Fruit fly (Drosophila melanogaster) whole organism, embryonic: ENCODE results near the gene Osi18.

Experiments used
- CG11247 ChIP-seq: fragments of 200-800 bp; sonication (Bioruptor generic); IDR thresholded peaks from 2 replicates; pipeline ENCODE4 v1.3.6; 2022; ENCODE audit warnings: missing biosample characterization, missing genetic modification characterization
- CG11456 ChIP-seq: fragments of 200-800 bp; sonication (Bioruptor generic); IDR thresholded peaks from 3 replicates; pipeline ENCODE4 v1.3.6; 2022; ENCODE audit warnings: missing biosample characterization, missing genetic modification characterization
- CG12104 ChIP-seq: fragments of 200-800 bp; sonication (Bioruptor generic); optimal IDR thresholded peaks from 3 replicates; lab custom pipeline; 2016; ENCODE audit warnings: missing biosample characterization, missing genetic modification characterization
- CG1233 ChIP-seq: fragments of 200-800 bp; sonication (Bioruptor generic); optimal IDR thresholded peaks from 4 replicates; lab custom pipeline; 2018; ENCODE audit warnings: missing biosample characterization, mild to moderate bottlenecking, missing genetic modification characterization
- CG12391 ChIP-seq: fragments of 200-800 bp; sonication (Bioruptor generic); optimal IDR thresholded peaks from 3 replicates; lab custom pipeline; 2018; ENCODE audit warnings: missing biosample characterization, mild to moderate bottlenecking, missing genetic modification characterization, moderate library complexity
- CG13287 ChIP-seq: fragments of 200-800 bp; sonication (Bioruptor generic); IDR thresholded peaks from 2 replicates; pipeline ENCODE4 v1.3.6; 2022; ENCODE audit warnings: missing biosample characterization, missing genetic modification characterization; ENCODE audit not compliant: partially characterized antibody
- CG13296 ChIP-seq: fragments of 200-800 bp; sonication (Bioruptor generic); optimal IDR thresholded peaks from 3 replicates; lab custom pipeline; 2018; ENCODE audit warnings: missing biosample characterization, mild to moderate bottlenecking, missing genetic modification characterization
- CG13894 ChIP-seq: fragments of 200-800 bp; sonication (Bioruptor generic); optimal IDR thresholded peaks from 3 replicates; lab custom pipeline; 2018; ENCODE audit warnings: missing biosample characterization, mild to moderate bottlenecking, missing genetic modification characterization, moderate library complexity
- CG15514 ChIP-seq: fragments of 200-800 bp; sonication (Bioruptor generic); optimal IDR thresholded peaks from 3 replicates; lab custom pipeline; 2017; ENCODE audit warnings: missing biosample characterization, missing genetic modification characterization, mild to moderate bottlenecking, moderate library complexity, missing genetic modification reagents
- CG1647 ChIP-seq: fragments of 200-800 bp; sonication (Bioruptor generic); optimal IDR thresholded peaks from 3 replicates; lab custom pipeline; 2016; ENCODE audit warnings: missing biosample characterization, missing genetic modification characterization
- CG17359 ChIP-seq: fragments of 200-800 bp; sonication (Bioruptor generic); optimal IDR thresholded peaks from 3 replicates; lab custom pipeline; 2018; ENCODE audit warnings: missing biosample characterization, mild to moderate bottlenecking, missing genetic modification characterization, moderate library complexity
- CG18599 ChIP-seq: fragments of 200-800 bp; sonication (Bioruptor generic); optimal IDR thresholded peaks from 3 replicates; lab custom pipeline; 2017; ENCODE audit warnings: missing biosample characterization, missing genetic modification characterization, mild to moderate bottlenecking, moderate library complexity, missing genetic modification reagents
- CG18619 ChIP-seq: fragments of 200-800 bp; sonication (Bioruptor generic); optimal IDR thresholded peaks from 3 replicates; lab custom pipeline; 2017; ENCODE audit warnings: missing biosample characterization, mild to moderate bottlenecking, missing genetic modification characterization
- CG30020 ChIP-seq: fragments of 200-800 bp; optimal IDR thresholded peaks from 2 replicates; lab custom pipeline; 2019; ENCODE audit warnings: missing biosample characterization, mild to moderate bottlenecking, missing genetic modification characterization, moderate library complexity
- CG32532 ChIP-seq: fragments of 200-800 bp; sonication (Bioruptor generic); IDR thresholded peaks from 2 replicates; pipeline ENCODE4 v1.3.6; 2022; ENCODE audit warnings: missing biosample characterization, missing genetic modification characterization
- CG42726 ChIP-seq: fragments of 200-800 bp; sonication (Bioruptor generic); IDR thresholded peaks from 2 replicates; pipeline ENCODE4 v1.3.6; 2022; ENCODE audit warnings: missing biosample characterization, missing genetic modification characterization; ENCODE audit not compliant: partially characterized antibody
- CG4854 ChIP-seq: fragments of 200-800 bp; sonication (Bioruptor generic); optimal IDR thresholded peaks from 2 replicates; lab custom pipeline; 2016; ENCODE audit warnings: missing biosample characterization, missing genetic modification characterization, inconsistent platforms
- CG6254 ChIP-seq: fragments of 200-800 bp; sonication (Bioruptor generic); optimal IDR thresholded peaks from 3 replicates; lab custom pipeline; 2017; ENCODE audit warnings: mild to moderate bottlenecking, missing biosample characterization, missing genetic modification reagents, missing genetic modification characterization
- CG9437 ChIP-seq: fragments of 200-800 bp; sonication (Bioruptor generic); optimal IDR thresholded peaks from 2 replicates; lab custom pipeline; 2018; ENCODE audit warnings: missing biosample characterization, mild to moderate bottlenecking, missing genetic modification characterization
- Dref ChIP-seq: fragments of 200-800 bp; sonication (Bioruptor generic); IDR thresholded peaks from 2 replicates; pipeline ENCODE4 v1.3.6; 2022; ENCODE audit warnings: missing biosample characterization, missing genetic modification characterization
- Fer2 ChIP-seq: fragments of 200-800 bp; sonication (Bioruptor generic); optimal IDR thresholded peaks from 2 replicates; lab custom pipeline; 2018; ENCODE audit warnings: missing biosample characterization, mild to moderate bottlenecking, missing genetic modification characterization, moderate library complexity
- Fer3 ChIP-seq: fragments of 200-800 bp; sonication (Bioruptor generic); optimal IDR thresholded peaks from 2 replicates; lab custom pipeline; 2018; ENCODE audit warnings: missing biosample characterization, mild to moderate bottlenecking, missing genetic modification characterization, moderate library complexity
- H15 ChIP-seq: fragments of 200-800 bp; sonication (Bioruptor generic); IDR thresholded peaks from 3 replicates; pipeline ENCODE4 v1.3.6; 2022; ENCODE audit warnings: missing biosample characterization, missing genetic modification characterization
- NC2β ChIP-seq: fragments of 200-800 bp; sonication (Bioruptor generic); optimal IDR thresholded peaks from 2 replicates; lab custom pipeline; 2016; ENCODE audit warnings: missing biosample characterization, missing genetic modification characterization
- PHDP ChIP-seq: fragments of 200-800 bp; sonication (Bioruptor generic); optimal IDR thresholded peaks from 3 replicates; lab custom pipeline; 2018; ENCODE audit warnings: missing biosample characterization, mild to moderate bottlenecking, missing genetic modification characterization, moderate library complexity
- Xrp1 ChIP-seq: fragments of 200-800 bp; sonication (Bioruptor generic); IDR thresholded peaks from 2 replicates; pipeline ENCODE4 v1.3.6; 2022; ENCODE audit warnings: missing biosample characterization, missing genetic modification characterization
- dmrt11E ChIP-seq: fragments of 200-800 bp; sonication (Bioruptor generic); optimal IDR thresholded peaks from 3 replicates; lab custom pipeline; 2018; ENCODE audit warnings: missing biosample characterization, mild to moderate bottlenecking, missing genetic modification characterization, moderate library complexity
- esg ChIP-seq: fragments of 200-800 bp; sonication (Bioruptor generic); conservative IDR thresholded peaks from 2 replicates; pipeline ENCODE4 v1.3.6; 2022; ENCODE audit warnings: missing biosample characterization, missing genetic modification characterization
- grn ChIP-seq: fragments of 200-800 bp; sonication (Bioruptor generic); optimal IDR thresholded peaks from 3 replicates; lab custom pipeline; 2017; ENCODE audit warnings: missing biosample characterization, missing genetic modification characterization
- ham ChIP-seq: fragments of 200-800 bp; sonication (Bioruptor generic); IDR thresholded peaks from 2 replicates; pipeline ENCODE4 v1.3.6; 2022; ENCODE audit warnings: missing biosample characterization, missing genetic modification characterization
- hb ChIP-seq: fragments of 200-800 bp; sonication (Bioruptor generic); IDR thresholded peaks from 3 replicates; pipeline ENCODE4 v1.3.6; 2022; ENCODE audit warnings: missing biosample characterization, missing genetic modification characterization; ENCODE audit not compliant: partially characterized antibody
- hth ChIP-seq: fragments of >200 bp; optimal IDR thresholded peaks from 2 replicates; lab custom pipeline; 2017; ENCODE audit warnings: inconsistent platforms
- jumu ChIP-seq: fragments of 200-800 bp; sonication (Bioruptor generic); optimal IDR thresholded peaks from 3 replicates; lab custom pipeline; 2016; ENCODE audit warnings: missing biosample characterization, missing genetic modification characterization
- lab ChIP-seq: fragments of 200-800 bp; sonication (Bioruptor generic); optimal IDR thresholded peaks from 3 replicates; lab custom pipeline; 2017; ENCODE audit warnings: missing biosample characterization, missing genetic modification characterization, mild to moderate bottlenecking, moderate library complexity, missing genetic modification reagents
- lilli ChIP-seq: fragments of 200-800 bp; sonication (Bioruptor generic); optimal IDR thresholded peaks from 3 replicates; lab custom pipeline; 2016; ENCODE audit warnings: missing biosample characterization, missing genetic modification characterization
- lov ChIP-seq, 2 experiments: fragments of 200-800 bp in 1 of 2; fragments of >200 bp in 1 of 2; sonication (Bioruptor generic) in 1 of 2; IDR thresholded peaks in 1 of 2; optimal IDR thresholded peaks in 1 of 2; 2 replicates in 1 of 2; 3 replicates in 1 of 2; pipeline versions ENCODE4 v1.3.6 to Lab custom; 2017 to 2022; ENCODE audit warnings: missing biosample characterization in 1 of 2, missing genetic modification characterization in 1 of 2
- nmo ChIP-seq: fragments of 200-800 bp; sonication (Bioruptor generic); optimal IDR thresholded peaks from 2 replicates; lab custom pipeline; 2018; ENCODE audit warnings: missing biosample characterization, mild to moderate bottlenecking, missing genetic modification characterization, moderate library complexity
- pan ChIP-seq, 4 experiments: fragments of >200 bp in 3 of 4; fragments of 200-800 bp in 1 of 4; sonication (Bioruptor generic) in 1 of 4; optimal IDR thresholded peaks in 3 of 4; IDR thresholded peaks in 1 of 4; 2 replicates each; pipeline versions ENCODE4 v1.3.6 to Lab custom; 2017 to 2022; ENCODE audit warnings: missing biosample characterization in 2 of 4, missing genetic modification characterization in 2 of 4, mixed read lengths in 1 of 4
- pfk ChIP-seq: fragments of 200-800 bp; sonication (Bioruptor generic); optimal IDR thresholded peaks from 2 replicates; lab custom pipeline; 2018; ENCODE audit warnings: missing biosample characterization, mild to moderate bottlenecking, missing genetic modification characterization, moderate library complexity
- sc ChIP-seq, 3 experiments: fragments of >200 bp in 2 of 3; fragments of 200-800 bp in 1 of 3; sonication (Bioruptor generic) in 1 of 3; optimal IDR thresholded peaks; 2 replicates in 2 of 3; 3 replicates in 1 of 3; lab custom pipeline; 2017; ENCODE audit warnings: mild to moderate bottlenecking in 1 of 3, missing biosample characterization in 1 of 3, missing genetic modification characterization in 1 of 3, missing genetic modification reagents in 1 of 3
- scrt ChIP-seq: fragments of 200-800 bp; sonication (Bioruptor generic); optimal IDR thresholded peaks from 2 replicates; lab custom pipeline; 2018; ENCODE audit warnings: missing biosample characterization, mild to moderate bottlenecking, missing genetic modification characterization, moderate library complexity
- slp2 ChIP-seq: fragments of 200-800 bp; sonication (Bioruptor generic); optimal IDR thresholded peaks from 2 replicates; lab custom pipeline; 2016; ENCODE audit warnings: missing biosample characterization, missing genetic modification characterization
- sna ChIP-seq: fragments of 200-800 bp; sonication (Bioruptor generic); IDR thresholded peaks from 2 replicates; pipeline ENCODE4 v1.3.6; 2022; ENCODE audit warnings: missing biosample characterization, missing genetic modification characterization; ENCODE audit not compliant: partially characterized antibody
- vvl ChIP-seq: fragments of 200-800 bp; sonication (Bioruptor generic); IDR thresholded peaks from 2 replicates; pipeline ENCODE4 v1.3.6; 2022; ENCODE audit warnings: missing biosample characterization, missing genetic modification characterization
- zen ChIP-seq: fragments of 200-800 bp; sonication (Bioruptor generic); optimal IDR thresholded peaks from 3 replicates; lab custom pipeline; 2018; ENCODE audit warnings: missing biosample characterization, mild to moderate bottlenecking, missing genetic modification characterization, moderate library complexity
- zfh2 ChIP-seq: fragments of 200-800 bp; sonication (Bioruptor generic); optimal IDR thresholded peaks from 2 replicates; lab custom pipeline; 2016; ENCODE audit warnings: missing biosample characterization, missing genetic modification characterization

The Osi18 gene

dm6 chr3R:6368550-6369238 lies 38.6 kb downstream of the Osi18 start, which contains the start of gene CG10286:
TSS of gene CG10286 (plus strand) at chr3R:6368965.
- TF ChIP-seq CG12104 (GFP tag; lab: Kevin White, UChicago) (peak; percentile 42), CG6254 (GFP tag; lab: Kevin White, UChicago) (peak; percentile 13), hb (GFP tag; lab: Robert Waterston, UW) (peak; percentile 13; the same call in 1 of the 3 replicates), CG18619 (GFP tag; lab: Kevin White, UChicago) (no peak), CG17359 (tag; lab: Kevin White, UChicago) (peak; percentile 19), jumu (GFP tag; lab: Kevin White, UChicago) (peak; percentile 24), CG4854 (GFP tag; lab: Kevin White, UChicago) (no peak), CG12391 (peak; percentile 71), scrt (peak; percentile 25), zfh2 (GFP tag; lab: Kevin White, UChicago) (peak; percentile 8), zen (tag; lab: Kevin White, UChicago) (peak; percentile 23), pfk (GFP tag; lab: Kevin White, UChicago) (no peak), CG13287 (GFP tag; lab: Robert Waterston, UW) (peak; percentile 78), sna (GFP tag; lab: Robert Waterston, UW) (no peak; the same call in none of the 2 replicates), dmrt11E (tag; lab: Kevin White, UChicago) (no peak), lov (optimal IDR thresholded peaks at IDR 0.05; lab: Kevin White, UChicago) (no peak), lov (GFP tag; IDR thresholded peaks at IDR 0.05; lab: Robert Waterston, UW) (0 out of 3 replicates have a peak, but pooled peaks have one; percentile 36), CG18599 (GFP tag; lab: Kevin White, UChicago) (peak; percentile 36), pan (optimal IDR thresholded peaks at IDR 0.05; lab: Kevin White, UChicago) (no peak), pan (GFP tag; optimal IDR thresholded peaks at IDR 0.05 in 1 of 2, IDR thresholded peaks at IDR 0.05 in 1 of 2) (no peak), sc (optimal IDR thresholded peaks at IDR 0.05; lab: Kevin White, UChicago) (no peak), sc (GFP tag; optimal IDR thresholded peaks at IDR 0.05; lab: Kevin White, UChicago) (no peak), CG42726 (peak; percentile 65), CG11247 (GFP tag; lab: Robert Waterston, UW) (0 out of 2 replicates have a peak, but pooled peaks have one; percentile 5), PHDP (peak; percentile 58), grn (GFP tag; lab: Kevin White, UChicago) (no peak), CG32532 (peak; percentile 36), NC2β (peak; percentile 26), CG30020 (peak; percentile 12), Fer2 (tag; lab: Kevin White, UChicago) (no peak), lab (GFP tag; lab: Kevin White, UChicago) (peak; percentile 53), lilli (GFP tag; lab: Kevin White, UChicago) (peak; percentile 2), slp2 (GFP tag; lab: Kevin White, UChicago) (no peak), Fer3 (tag; lab: Kevin White, UChicago) (peak; percentile 5), CG13894 (no peak), nmo (GFP tag; lab: Kevin White, UChicago) (peak; percentile 34), H15 (GFP tag; lab: Robert Waterston, UW) (no peak), CG1647 (GFP tag; lab: Kevin White, UChicago) (no peak), CG13296 (peak; percentile 32), CG9437 (GFP tag; lab: Kevin White, UChicago) (peak; percentile 39), vvl (GFP tag; lab: Robert Waterston, UW) (peak; percentile 72), CG11456 (GFP tag; lab: Robert Waterston, UW) (0 out of 3 replicates have a peak, but pooled peaks have one; percentile 7), ham (GFP tag; lab: Robert Waterston, UW) (no peak), CG15514 (GFP tag; lab: Kevin White, UChicago) (peak; percentile 57), Xrp1 (peak; percentile 43), CG1233 (peak; percentile 0), hth (no peak), esg (no peak), Dref (GFP tag; lab: Robert Waterston, UW) (peak; percentile 91)
